Worm (Caenorhabditis elegans) whole organism, L3 larva: ENCODE measurements around the gene somi-1.

ENCODE experiments used
- elt-1 ChIP-seq: fragments of 150-350 bp; optimal IDR thresholded peaks from 2 replicates; lab custom pipeline; 2014; ENCODE audit warnings: missing biosample characterization, missing genetic modification characterization
- hmg-11 ChIP-seq: sonication (generic microtip); optimal IDR thresholded peaks from 2 replicates; lab custom pipeline; 2016; ENCODE audit warnings: missing genetic modification characterization, missing compliant biosample characterization

DNA sequence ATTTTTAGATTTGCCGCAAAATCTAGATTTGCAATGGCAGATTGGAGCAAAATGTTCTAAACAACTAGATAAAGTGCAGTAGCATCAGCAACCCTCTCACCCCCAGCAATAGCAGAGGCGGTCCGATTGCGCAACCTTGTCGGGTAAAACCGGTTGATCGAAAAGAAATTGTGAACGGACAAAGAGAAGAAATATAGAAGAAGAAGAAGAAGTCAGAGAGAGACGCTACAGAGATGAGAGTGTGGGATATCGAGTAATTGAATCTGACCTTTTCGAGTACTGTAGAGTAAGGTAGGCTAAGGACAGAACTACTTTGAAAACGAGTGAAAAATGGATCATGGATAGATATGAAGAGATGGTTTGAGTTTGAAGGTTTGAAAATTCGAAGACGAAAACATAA, 15.3 kb downstream of the somi-1 start:
- no peak for TF ChIP-seq hmg-11 (tag; lab: Kevin White, UChicago)
- TF ChIP-seq elt-1 (tag; lab: Kevin White, UChicago) = peak; percentile 27
